Worm (Caenorhabditis elegans): ENCODE data around the gene oac-58.

oac-58 gene

ce11 chrIV:12311597-12311996 is at the start of gene oac-58:
Gene oac-58 (minus strand): TSS chrIV:12311697.
- TF ChIP-seq pes-1 (GFP tag; IDR thresholded peaks at IDR 0.05) (no peak), ceh-36 (tag; optimal IDR thresholded peaks at IDR 0.05) (no peak), aly-1 (tag; optimal IDR thresholded peaks at IDR 0.05) (no peak), hnd-1 (tag; optimal IDR thresholded peaks at IDR 0.05) (no peak), sea-1 (GFP tag; conservative IDR thresholded peaks at IDR 0.05) (no peak), ets-7 (tag; optimal IDR thresholded peaks at IDR 0.05) (no peak), ama-1 (optimal IDR thresholded peaks at IDR 0.05) (no peak), tra-4 (tag; optimal IDR thresholded peaks at IDR 0.05) (no peak), hmg-4 (GFP tag; optimal IDR thresholded peaks at IDR 0.05) (no peak), flt-1 (GFP tag; IDR thresholded peaks at IDR 0.05) (no peak), B0310.2 (tag; optimal IDR thresholded peaks at IDR 0.05) (no peak), F13C5.2 (tag; optimal IDR thresholded peaks at IDR 0.05) (no peak), tbx-37 (GFP tag; conservative IDR thresholded peaks at IDR 0.05) (no peak), scrt-1 (GFP tag; IDR thresholded peaks at IDR 0.05) (no peak), ceh-13 (GFP tag; optimal IDR thresholded peaks at IDR 0.05) (no peak), hmbx-1 (tag; optimal IDR thresholded peaks at IDR 0.05) (no peak), tbx-11 (GFP tag; IDR thresholded peaks at IDR 0.05) (no peak)

- TF ChIP-seq tbx-37 (GFP tag; conservative IDR thresholded peaks at IDR 0.05) (no peak), ceh-13 (GFP tag; optimal IDR thresholded peaks at IDR 0.05) (no peak), scrt-1 (GFP tag; IDR thresholded peaks at IDR 0.05) (no peak), hmbx-1 (tag; optimal IDR thresholded peaks at IDR 0.05) (no peak), flt-1 (GFP tag; IDR thresholded peaks at IDR 0.05) (no peak), aly-1 (tag; optimal IDR thresholded peaks at IDR 0.05) (no peak), B0310.2 (tag; optimal IDR thresholded peaks at IDR 0.05) (no peak), ama-1 (optimal IDR thresholded peaks at IDR 0.05) (no peak), F13C5.2 (tag; optimal IDR thresholded peaks at IDR 0.05) (no peak), hmg-4 (GFP tag; optimal IDR thresholded peaks at IDR 0.05) (no peak), tbx-11 (GFP tag; IDR thresholded peaks at IDR 0.05) (no peak), ceh-36 (tag; optimal IDR thresholded peaks at IDR 0.05) (no peak), hnd-1 (tag; optimal IDR thresholded peaks at IDR 0.05) (no peak), pes-1 (GFP tag; IDR thresholded peaks at IDR 0.05) (no peak)
These were observed 49.3 kb upstream of the oac-58 start, which contains the start of gene sec-24.2 for ce11 chrIV:12360742-12361195. Gene sec-24.2 (minus strand): TSS chrIV:12360792.

ce11 chrIV:12359979-12360378 is 48.5 kb upstream of the oac-58 start:
- no peak for TF ChIP-seq tra-4 (tag; optimal IDR thresholded peaks at IDR 0.05)
- TF ChIP-seq tbx-37 (GFP tag; conservative IDR thresholded peaks at IDR 0.05), result no peak

ce11 chrIV:12350235-12350634 is 38.7 kb upstream of the oac-58 start:
- TF ChIP-seq hmbx-1 (tag; optimal IDR thresholded peaks at IDR 0.05), result no peak
- no peak for TF ChIP-seq pes-1 (GFP tag; IDR thresholded peaks at IDR 0.05)
- TF ChIP-seq tra-4 (tag; optimal IDR thresholded peaks at IDR 0.05), result no peak
- no peak for TF ChIP-seq F13C5.2 (tag; optimal IDR thresholded peaks at IDR 0.05)
- TF ChIP-seq tbx-37 (GFP tag; conservative IDR thresholded peaks at IDR 0.05), result no peak

- TF ChIP-seq ets-7 (tag; optimal IDR thresholded peaks at IDR 0.05) (no peak), pes-1 (GFP tag; IDR thresholded peaks at IDR 0.05) (no peak), scrt-1 (GFP tag; IDR thresholded peaks at IDR 0.05) (no peak)
These were observed 38.1 kb upstream of the oac-58 start, which contains the start of gene best-22 for ce11 chrIV:12349639-12350038. Gene best-22 (plus strand): TSS chrIV:12349939.

- TF ChIP-seq tra-4 (tag; optimal IDR thresholded peaks at IDR 0.05) (no peak), ets-7 (tag; optimal IDR thresholded peaks at IDR 0.05) (no peak), hmbx-1 (tag; optimal IDR thresholded peaks at IDR 0.05) (no peak), ceh-13 (GFP tag; optimal IDR thresholded peaks at IDR 0.05) (no peak), F13C5.2 (tag; optimal IDR thresholded peaks at IDR 0.05) (no peak), hnd-1 (tag; optimal IDR thresholded peaks at IDR 0.05) (no peak), tbx-37 (GFP tag; conservative IDR thresholded peaks at IDR 0.05) (no peak), ceh-36 (tag; optimal IDR thresholded peaks at IDR 0.05) (no peak), pes-1 (GFP tag; IDR thresholded peaks at IDR 0.05) (no peak), tbx-11 (GFP tag; IDR thresholded peaks at IDR 0.05) (no peak), scrt-1 (GFP tag; IDR thresholded peaks at IDR 0.05) (no peak), aly-1 (tag; optimal IDR thresholded peaks at IDR 0.05) (no peak), sea-1 (GFP tag; conservative IDR thresholded peaks at IDR 0.05) (no peak)
These were observed 29.4 kb upstream of the oac-58 start for ce11 chrIV:12340885-12341284.

- TF ChIP-seq tbx-11 (GFP tag; IDR thresholded peaks at IDR 0.05), result no peak
- TF ChIP-seq tra-4 (tag; optimal IDR thresholded peaks at IDR 0.05), result no peak
- no peak for TF ChIP-seq ceh-13 (GFP tag; optimal IDR thresholded peaks at IDR 0.05)
- no peak for TF ChIP-seq scrt-1 (GFP tag; IDR thresholded peaks at IDR 0.05)
These were observed 25.6 kb upstream of the oac-58 start, which contains the start of the genes F19B6.10 and wht-5 for ce11 chrIV:12336893-12337627. Gene F19B6.10 (plus strand): TSS chrIV:12337193. Gene wht-5 (plus strand): TSS chrIV:12337577.

ce11 chrIV:12335798-12336197 is 24.3 kb upstream of the oac-58 start, which contains the start of gene F19B6.1:
Gene F19B6.1 (minus strand): TSS chrIV:12336075.
- TF ChIP-seq B0310.2 (tag; optimal IDR thresholded peaks at IDR 0.05), result no peak
- no peak for TF ChIP-seq aly-1 (tag; optimal IDR thresholded peaks at IDR 0.05)
- no peak for TF ChIP-seq ama-1 (optimal IDR thresholded peaks at IDR 0.05)
- no peak for TF ChIP-seq hnd-1 (tag; optimal IDR thresholded peaks at IDR 0.05)
- TF ChIP-seq tbx-11 (GFP tag; IDR thresholded peaks at IDR 0.05), result no peak
- no peak for TF ChIP-seq scrt-1 (GFP tag; IDR thresholded peaks at IDR 0.05)
- TF ChIP-seq ets-7 (tag; optimal IDR thresholded peaks at IDR 0.05), result no peak
- no peak for TF ChIP-seq ceh-13 (GFP tag; optimal IDR thresholded peaks at IDR 0.05)
- no peak for TF ChIP-seq tbx-37 (GFP tag; conservative IDR thresholded peaks at IDR 0.05)
- TF ChIP-seq hmbx-1 (tag; optimal IDR thresholded peaks at IDR 0.05), result no peak
- no peak for TF ChIP-seq hmg-4 (GFP tag; optimal IDR thresholded peaks at IDR 0.05)
- TF ChIP-seq pes-1 (GFP tag; IDR thresholded peaks at IDR 0.05), result no peak
- TF ChIP-seq sea-1 (GFP tag; conservative IDR thresholded peaks at IDR 0.05), result no peak
- no peak for TF ChIP-seq F13C5.2 (tag; optimal IDR thresholded peaks at IDR 0.05)
- no peak for TF ChIP-seq ceh-36 (tag; optimal IDR thresholded peaks at IDR 0.05)
- TF ChIP-seq flt-1 (GFP tag; IDR thresholded peaks at IDR 0.05), result no peak
- no peak for TF ChIP-seq tra-4 (tag; optimal IDR thresholded peaks at IDR 0.05)

Data from whole organism, early embryonic.